Worm (Caenorhabditis elegans) whole organism, late embryonic: ENCODE measurements around the gene vps-18.

Source experiments
- C08G9.2 ChIP-seq: sonication (generic microtip); optimal IDR thresholded peaks from 2 replicates; lab custom pipeline; 2016; ENCODE audit warnings: mild to moderate bottlenecking, missing genetic modification characterization, moderate library complexity, missing compliant biosample characterization
- F13H6.1 ChIP-seq: sonication (generic microtip); optimal IDR thresholded peaks from 2 replicates; lab custom pipeline; 2016; ENCODE audit warnings: missing genetic modification characterization, missing compliant biosample characterization
- K02D7.2 ChIP-seq: sonication (generic microtip); optimal IDR thresholded peaks from 2 replicates; lab custom pipeline; 2017; ENCODE audit warnings: mild to moderate bottlenecking, missing genetic modification characterization, missing compliant biosample characterization
- K09A11.1 ChIP-seq: sonication (generic microtip); optimal IDR thresholded peaks from 2 replicates; lab custom pipeline; 2017; ENCODE audit warnings: antibody characterized with exemption, mild to moderate bottlenecking, missing genetic modification characterization, missing compliant biosample characterization; ENCODE audit not compliant: insufficient read depth
- T23F11.4 ChIP-seq: fragments of 200-800 bp; sonication (Bioruptor generic); optimal IDR thresholded peaks from 2 replicates; lab custom pipeline; 2018; ENCODE audit warnings: mild to moderate bottlenecking, missing genetic modification characterization, missing compliant biosample characterization
- ahr-1 ChIP-seq: sonication (generic microtip); optimal IDR thresholded peaks from 2 replicates; lab custom pipeline; 2016; ENCODE audit warnings: missing genetic modification characterization, missing compliant biosample characterization
- ama-1 ChIP-seq: fragments of 150-350 bp; optimal IDR thresholded peaks from 2 replicates; lab custom pipeline; 2014
- ceh-14 ChIP-seq: sonication (generic microtip); optimal IDR thresholded peaks from 2 replicates; lab custom pipeline; 2016; ENCODE audit warnings: missing genotype, missing genetic modification characterization, missing compliant biosample characterization
- ceh-18 ChIP-seq: sonication (generic microtip); optimal IDR thresholded peaks from 2 replicates; lab custom pipeline; 2016; ENCODE audit warnings: missing genetic modification characterization, missing compliant biosample characterization
- ceh-19 ChIP-seq: fragments of 200-800 bp; sonication (Bioruptor generic); optimal IDR thresholded peaks from 2 replicates; lab custom pipeline; 2018; ENCODE audit warnings: mild to moderate bottlenecking, missing genetic modification characterization, missing compliant biosample characterization
- ceh-2 ChIP-seq: sonication (generic microtip); optimal IDR thresholded peaks from 2 replicates; lab custom pipeline; 2016; ENCODE audit warnings: missing genotype, missing genetic modification characterization, missing compliant biosample characterization
- ceh-24 ChIP-seq: sonication (generic microtip); optimal IDR thresholded peaks from 2 replicates; lab custom pipeline; 2016; ENCODE audit warnings: mild to moderate bottlenecking, missing genetic modification characterization, missing compliant biosample characterization
- ceh-34 ChIP-seq: sonication (generic microtip); optimal IDR thresholded peaks from 2 replicates; lab custom pipeline; 2016; ENCODE audit warnings: mild to moderate bottlenecking, missing genetic modification characterization, missing compliant biosample characterization
- che-1 ChIP-seq: sonication (generic microtip); optimal IDR thresholded peaks from 2 replicates; lab custom pipeline; 2016; ENCODE audit warnings: mild to moderate bottlenecking, missing genetic modification characterization, missing compliant biosample characterization
- elt-2 ChIP-seq: sonication (generic microtip); optimal IDR thresholded peaks from 2 replicates; lab custom pipeline; 2016; ENCODE audit warnings: missing genetic modification reagents, missing genetic modification characterization, missing compliant biosample characterization
- ets-4 ChIP-seq: sonication (generic microtip); optimal IDR thresholded peaks from 2 replicates; lab custom pipeline; 2016; ENCODE audit warnings: missing genetic modification characterization, missing compliant biosample characterization
- eyg-1 ChIP-seq: sonication (generic microtip); optimal IDR thresholded peaks from 2 replicates; lab custom pipeline; 2016; ENCODE audit warnings: missing genotype, missing genetic modification characterization, missing compliant biosample characterization
- fkh-10 ChIP-seq: fragments of 150-350 bp; optimal IDR thresholded peaks from 2 replicates; lab custom pipeline; 2014; ENCODE audit warnings: missing biosample characterization, missing genetic modification reagents, missing genetic modification characterization
- hlh-13 ChIP-seq: fragments of 200-800 bp; sonication (Bioruptor generic); optimal IDR thresholded peaks from 2 replicates; lab custom pipeline; 2018; ENCODE audit warnings: mild to moderate bottlenecking, missing genetic modification characterization, missing compliant biosample characterization
- hlh-30 ChIP-seq: sonication (generic microtip); optimal IDR thresholded peaks from 2 replicates; lab custom pipeline; 2017; ENCODE audit warnings: antibody characterized with exemption, missing genetic modification characterization, missing compliant biosample characterization; ENCODE audit not compliant: insufficient read depth
- hlh-6 ChIP-seq: sonication (generic microtip); optimal IDR thresholded peaks from 2 replicates; lab custom pipeline; 2016; ENCODE audit warnings: missing genotype, missing genetic modification characterization, missing compliant biosample characterization
- hlh-8 ChIP-seq: sonication (generic microtip); optimal IDR thresholded peaks from 2 replicates; lab custom pipeline; 2016; ENCODE audit warnings: missing genotype, missing genetic modification characterization, missing compliant biosample characterization
- madf-2 ChIP-seq: sonication (generic microtip); optimal IDR thresholded peaks from 2 replicates; lab custom pipeline; 2017; ENCODE audit warnings: missing genetic modification characterization, missing compliant biosample characterization
- nhr-11 ChIP-seq: fragments of 150-350 bp; optimal IDR thresholded peaks from 2 replicates; lab custom pipeline; 2014; ENCODE audit warnings: missing biosample characterization, missing genetic modification characterization
- nhr-232 ChIP-seq: sonication (generic microtip); optimal IDR thresholded peaks from 2 replicates; lab custom pipeline; 2016; ENCODE audit warnings: missing genetic modification characterization, missing compliant biosample characterization
- npax-4 ChIP-seq: sonication (generic microtip); optimal IDR thresholded peaks from 2 replicates; lab custom pipeline; 2016; ENCODE audit warnings: missing genetic modification characterization, missing compliant biosample characterization
- pag-3 ChIP-seq: sonication (generic microtip); optimal IDR thresholded peaks from 2 replicates; lab custom pipeline; 2016; ENCODE audit warnings: missing compliant biosample characterization, missing genetic modification characterization, borderline replicate concordance
- pax-1 ChIP-seq: fragments of 150-350 bp; optimal IDR thresholded peaks from 2 replicates; lab custom pipeline; 2014; ENCODE audit warnings: missing biosample characterization, missing genetic modification characterization
- pros-1 ChIP-seq: fragments of 150-350 bp; optimal IDR thresholded peaks from 2 replicates; lab custom pipeline; 2014; ENCODE audit warnings: missing biosample characterization, missing genetic modification reagents, missing genetic modification characterization
- sox-2 ChIP-seq: fragments of 200-800 bp; sonication (Bioruptor generic); IDR thresholded peaks from 2 replicates; pipeline ENCODE4 v1.3.6; 2022; ENCODE audit warnings: missing genetic modification reagents, missing genetic modification characterization, missing compliant biosample characterization
- sox-4 ChIP-seq: sonication (generic microtip); optimal IDR thresholded peaks from 2 replicates; lab custom pipeline; 2017; ENCODE audit warnings: mild to moderate bottlenecking, missing genetic modification characterization, inconsistent platforms, missing compliant biosample characterization
- tbx-2 ChIP-seq: sonication (generic microtip); optimal IDR thresholded peaks from 2 replicates; lab custom pipeline; 2016; ENCODE audit warnings: missing genetic modification characterization, missing compliant biosample characterization
- tbx-7 ChIP-seq: sonication (generic microtip); optimal IDR thresholded peaks from 2 replicates; lab custom pipeline; 2016; ENCODE audit warnings: missing genotype, missing genetic modification characterization, missing compliant biosample characterization
- unc-55 ChIP-seq: sonication (generic microtip); optimal IDR thresholded peaks from 2 replicates; lab custom pipeline; 2017; ENCODE audit warnings: missing biosample characterization, missing genetic modification reagents, missing genetic modification characterization
- unc-86 ChIP-seq: sonication (generic microtip); optimal IDR thresholded peaks from 2 replicates; lab custom pipeline; 2016; ENCODE audit warnings: missing genetic modification characterization, missing compliant biosample characterization
- ztf-16 ChIP-seq: sonication (generic microtip); optimal IDR thresholded peaks from 2 replicates; lab custom pipeline; 2017; ENCODE audit warnings: missing genetic modification characterization, missing compliant biosample characterization

Gene vps-18

DNA sequence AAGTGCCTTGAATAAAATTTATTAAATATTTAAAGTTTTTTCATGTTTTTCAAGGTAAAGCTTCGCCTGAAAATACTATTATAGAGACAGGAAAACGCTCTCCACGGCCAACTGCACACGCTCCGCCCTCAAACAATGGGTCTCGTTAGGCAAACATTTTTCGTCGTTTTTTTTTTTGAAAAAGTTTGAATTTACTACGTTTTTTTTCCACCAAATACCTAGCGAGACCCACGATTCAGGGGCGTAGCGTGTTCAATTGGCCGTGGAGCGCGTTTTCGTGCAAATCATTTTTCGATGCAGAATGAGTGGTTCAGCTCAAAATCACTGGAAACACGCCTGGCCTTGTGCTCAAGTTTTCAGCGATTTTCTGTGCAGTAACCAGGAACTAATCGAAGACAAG is 6.9 kb downstream of the vps-18 start, which contains the start of gene W06B4.2:
W06B4.2 (plus strand) TSS at position 301 of the 400 bp plus-strand sequence.
- TF ChIP-seq pax-1 (tag; lab: Kevin White, UChicago), result no peak
- TF ChIP-seq madf-2 (tag; lab: Kevin White, UChicago), result no peak
- no peak for TF ChIP-seq npax-4
- no peak for TF ChIP-seq T23F11.4 (GFP tag; lab: Kevin White, UChicago)
- TF ChIP-seq, all 69 proteins: peak for 0

DNA sequence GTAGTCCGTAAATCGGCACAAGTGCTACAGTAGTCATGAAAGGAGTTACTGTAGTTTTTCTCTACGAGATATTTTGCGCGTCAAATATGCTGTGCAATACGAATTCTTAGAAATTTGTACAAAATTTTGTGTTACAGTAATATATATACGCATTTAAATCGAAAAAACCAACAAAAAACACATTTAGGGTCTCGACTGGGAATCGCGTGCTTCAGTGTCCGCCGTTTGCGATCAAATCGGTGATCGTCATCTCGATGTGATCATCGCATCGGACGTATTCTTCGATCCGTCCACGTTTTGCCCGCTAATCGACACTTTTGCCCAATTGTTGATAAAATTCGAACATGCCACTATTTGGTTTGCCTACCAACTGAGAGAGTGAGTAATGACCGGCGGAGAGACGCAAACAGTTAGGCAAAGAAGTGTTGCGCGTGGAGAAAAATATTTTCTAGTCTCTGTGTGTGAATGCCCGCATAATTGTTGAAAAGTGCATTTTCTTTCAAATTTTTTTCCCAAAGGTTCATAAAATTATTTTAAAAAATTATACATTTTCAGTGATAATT is 8.0 kb downstream of the vps-18 start:
- TF ChIP-seq hlh-6 (tag; lab: Kevin White, UChicago) (no peak), sox-2 (GFP tag; lab: Robert Waterston, UW) (no peak), K09A11.1 (tag; lab: Kevin White, UChicago) (no peak), ceh-34 (tag; lab: Kevin White, UChicago) (no peak), sox-4 (tag; lab: Kevin White, UChicago) (no peak), ahr-1 (tag; lab: Kevin White, UChicago) (no peak), fkh-10 (GFP tag; lab: Kevin White, UChicago) (no peak), hlh-8 (tag; lab: Kevin White, UChicago) (no peak)

DNA sequence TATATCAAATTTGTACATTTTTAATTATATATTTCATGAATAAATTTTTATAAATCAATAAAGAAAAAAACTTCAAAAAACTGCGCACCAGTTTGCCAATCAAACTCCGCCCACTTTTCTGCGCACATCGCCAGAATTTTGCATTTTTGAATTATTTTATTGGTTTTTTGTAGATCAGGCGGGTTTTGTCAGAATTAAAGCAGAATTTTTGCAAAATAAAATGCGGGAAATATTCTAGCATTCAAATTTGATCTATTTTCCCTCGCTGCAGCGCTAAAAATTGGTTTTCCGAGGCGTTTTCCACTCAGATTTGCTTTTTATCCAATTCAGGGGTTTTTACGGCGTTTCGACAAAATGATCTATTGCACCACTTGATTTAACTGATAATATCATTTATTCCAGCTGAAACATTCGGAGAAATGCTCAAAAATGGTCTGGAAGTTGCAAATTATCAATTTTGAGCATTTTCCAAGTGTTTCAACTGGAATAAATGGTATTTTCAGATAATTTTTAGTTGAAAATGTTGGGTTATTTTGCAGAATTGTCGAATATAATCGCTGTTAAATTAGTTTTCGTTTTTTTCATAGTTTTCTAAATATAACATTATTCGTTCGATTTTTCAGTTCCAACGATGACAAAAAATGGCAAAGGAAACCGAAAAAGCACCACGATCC is 10.2 kb downstream of the vps-18 start, which contains the start of gene W06B4.1:
W06B4.1 (plus strand) TSS at position 624 of the 674 bp plus-strand sequence.
- TF ChIP-seq tbx-2 (tag; lab: Kevin White, UChicago) (no peak), eyg-1 (no peak), ama-1 (lab: Kevin White, UChicago) (no peak), pag-3 (no peak), hlh-6 (tag; lab: Kevin White, UChicago) (no peak), hlh-13 (GFP tag; lab: Kevin White, UChicago) (no peak), ets-4 (tag; lab: Kevin White, UChicago) (no peak), tbx-7 (tag; lab: Kevin White, UChicago) (no peak), che-1 (tag; lab: Kevin White, UChicago) (no peak), ceh-14 (tag; lab: Kevin White, UChicago) (no peak), nhr-232 (tag; lab: Kevin White, UChicago) (no peak), ceh-19 (GFP tag; lab: Kevin White, UChicago) (no peak), madf-2 (tag; lab: Kevin White, UChicago) (no peak), elt-2 (tag; lab: Kevin White, UChicago) (no peak), ztf-16 (no peak), fkh-10 (GFP tag; lab: Kevin White, UChicago) (no peak), F13H6.1 (tag; lab: Kevin White, UChicago) (no peak), unc-86 (tag; lab: Kevin White, UChicago) (no peak), ceh-18 (tag; lab: Kevin White, UChicago) (no peak)
- TF ChIP-seq, all 69 proteins: peak for 0

DNA sequence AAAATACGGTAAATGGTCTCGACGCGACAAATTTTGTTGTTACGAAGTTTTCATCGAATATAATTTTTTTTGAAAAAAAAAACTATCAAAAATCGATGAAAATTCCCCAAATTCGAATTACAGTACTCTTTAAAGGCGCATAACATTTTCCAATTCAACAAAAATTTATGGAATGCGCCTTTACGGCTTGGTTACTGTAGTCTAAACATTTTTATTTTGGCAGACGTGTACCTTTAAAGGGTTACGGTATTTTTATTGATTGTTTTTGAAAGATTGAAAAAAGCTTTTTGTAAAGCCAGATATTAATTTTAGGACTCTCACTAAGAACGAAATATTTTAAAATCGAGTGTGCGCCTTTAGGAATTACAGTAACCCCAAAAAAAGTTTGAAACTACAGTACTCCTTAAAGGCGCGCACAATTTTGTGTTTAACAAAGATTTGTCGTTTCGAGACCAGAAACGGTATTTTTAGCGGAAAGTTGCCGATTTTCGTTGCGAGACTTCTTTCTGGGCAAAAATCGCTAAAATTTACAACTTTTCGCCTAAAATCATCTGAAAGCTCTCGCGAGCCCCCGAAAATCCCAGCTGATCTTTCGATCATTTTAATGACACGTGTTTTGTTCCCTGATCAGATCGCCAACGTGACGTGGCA is 13.2 kb downstream of the vps-18 start:
- TF ChIP-seq ceh-2 (tag; lab: Kevin White, UChicago) (no peak), ceh-24 (tag; lab: Kevin White, UChicago) (no peak), nhr-11 (no peak), hlh-30 (tag; lab: Kevin White, UChicago) (no peak), unc-55 (GFP tag; lab: Kevin White, UChicago) (no peak), sox-4 (tag; lab: Kevin White, UChicago) (no peak), pros-1 (tag; lab: Kevin White, UChicago) (no peak), K02D7.2 (tag; lab: Kevin White, UChicago) (no peak), unc-86 (tag; lab: Kevin White, UChicago) (no peak), C08G9.2 (tag; lab: Kevin White, UChicago) (no peak)
